Worm (Caenorhabditis elegans): ENCODE measurements around the gene F26F2.8.
A peak's percentile ranks its signal among the peaks of the same experiment; 100 is the strongest.

The F26F2.8 gene

ce11 chrV:20580511-20581040, 1.2 kb downstream of the F26F2.8 start, which contains the start of gene F26F2.7 (continued):
- TF ChIP-seq dpl-1 (GFP tag; optimal IDR thresholded peaks at IDR 0.05), result peak; percentile 65 to 81 (median 79)
- peak; percentile 66; the same call in 1 of the 2 replicates for TF ChIP-seq grh-1 (GFP tag; IDR thresholded peaks at IDR 0.05)
- no peak for TF ChIP-seq nhr-84 (tag; optimal IDR thresholded peaks at IDR 0.05)
- TF ChIP-seq fkh-10 (GFP tag; optimal IDR thresholded peaks at IDR 0.05), result peak; percentile 17
- TF ChIP-seq alr-1 (tag; optimal IDR thresholded peaks at IDR 0.05; ENCODE audit: borderline replicate concordance), result no peak
- no peak for TF ChIP-seq nhr-77 (tag; optimal IDR thresholded peaks at IDR 0.05)
- no peak for TF ChIP-seq nhr-76 (tag; optimal IDR thresholded peaks at IDR 0.05)
- TF ChIP-seq lin-39 (tag; optimal IDR thresholded peaks at IDR 0.05), result peak; percentile 80
- peak; percentile 45; the same call in 1 of the 2 replicates for TF ChIP-seq mab-9 (GFP tag; IDR thresholded peaks at IDR 0.05)
- TF ChIP-seq ets-5 (GFP tag; IDR thresholded peaks at IDR 0.05), result no peak
- peak in 1 of 2 experiments; percentile 88 for TF ChIP-seq mdl-1 (tag; optimal IDR thresholded peaks at IDR 0.05)
- TF ChIP-seq dsc-1 (tag; optimal IDR thresholded peaks at IDR 0.05), result peak; percentile 93
- peak; percentile 89 to 91 for TF ChIP-seq lsy-2 (tag; optimal IDR thresholded peaks at IDR 0.05)
- TF ChIP-seq ceh-63 (GFP tag; optimal IDR thresholded peaks at IDR 0.05), result no peak
- TF ChIP-seq elt-3 (tag; optimal IDR thresholded peaks at IDR 0.05), result peak in 2 of 6 experiments; percentile 33 to 66
- peak; percentile 86 for TF ChIP-seq unc-130 (tag; optimal IDR thresholded peaks at IDR 0.05)
- peak in 1 of 2 experiments; percentile 67 for TF ChIP-seq ztf-11 (tag; optimal IDR thresholded peaks at IDR 0.05)
- TF ChIP-seq C34B4.2 (tag; optimal IDR thresholded peaks at IDR 0.05), result no peak
- no peak for TF ChIP-seq hlh-17 (GFP tag; optimal IDR thresholded peaks at IDR 0.05; ENCODE audit: borderline replicate concordance)
- peak; percentile 88 for TF ChIP-seq irx-1 (tag; optimal IDR thresholded peaks at IDR 0.05)
- peak; percentile 82 for TF ChIP-seq C16A3.4 (tag; optimal IDR thresholded peaks at IDR 0.05)
- TF ChIP-seq lin-14 (GFP tag; optimal IDR thresholded peaks at IDR 0.05), result peak; percentile 92
- TF ChIP-seq isw-1 (GFP tag; IDR thresholded peaks at IDR 0.05), result peak; percentile 65
- TF ChIP-seq lin-13 (GFP tag; optimal IDR thresholded peaks at IDR 0.05), result peak; percentile 80
- peak; percentile 46 for TF ChIP-seq efl-3 (GFP tag; optimal IDR thresholded peaks at IDR 0.05)
- TF ChIP-seq egl-27 (tag; optimal IDR thresholded peaks at IDR 0.05), result no peak
- peak; percentile 76 to 84 for TF ChIP-seq lin-35 (GFP tag; optimal IDR thresholded peaks at IDR 0.05)
- TF ChIP-seq elt-2 (tag; optimal IDR thresholded peaks at IDR 0.05), result peak; percentile 81
- peak; percentile 40 for TF ChIP-seq jun-1 (tag; optimal IDR thresholded peaks at IDR 0.05)
- peak; percentile 11 for TF ChIP-seq blmp-1 (tag; optimal IDR thresholded peaks at IDR 0.05)
- TF ChIP-seq F16B12.6 (tag; optimal IDR thresholded peaks at IDR 0.05), result peak; percentile 53

DNA sequence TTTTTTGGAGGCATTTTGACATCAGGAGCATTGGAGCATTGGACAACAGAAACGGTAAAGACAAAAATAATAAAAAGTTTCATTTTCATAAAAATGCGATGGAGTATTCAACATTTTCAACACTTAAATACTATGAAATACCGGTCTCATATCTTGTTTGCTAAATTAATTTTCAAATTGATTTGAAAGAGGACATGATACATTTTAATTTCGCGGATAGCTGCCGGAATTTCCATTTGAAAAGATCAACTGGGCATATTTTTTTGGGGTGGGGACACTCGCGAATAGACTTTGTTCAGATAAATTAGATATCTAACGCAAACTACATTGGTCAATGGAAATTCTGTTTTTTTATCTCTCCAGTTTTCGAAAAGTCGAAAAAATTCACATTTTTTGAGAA, 15.4 kb downstream of the F26F2.8 start, which contains the start of gene F26F2.10:
Gene F26F2.10, minus strand, starts transcription at position 101 of the 400 bp plus-strand sequence.
- no peak for TF ChIP-seq C04F5.9 (tag; optimal IDR thresholded peaks at IDR 0.05)
- no peak for TF ChIP-seq nhr-77 (tag; optimal IDR thresholded peaks at IDR 0.05)
- TF ChIP-seq ztf-4 (tag; optimal IDR thresholded peaks at IDR 0.05), result no peak
- no peak for TF ChIP-seq isw-1 (GFP tag; IDR thresholded peaks at IDR 0.05)
- no peak for TF ChIP-seq mdl-1 (tag; optimal IDR thresholded peaks at IDR 0.05)
- no peak for TF ChIP-seq ceh-63 (GFP tag; optimal IDR thresholded peaks at IDR 0.05)
- TF ChIP-seq C34B4.2 (tag; optimal IDR thresholded peaks at IDR 0.05), result no peak
- TF ChIP-seq C16A3.4 (tag; optimal IDR thresholded peaks at IDR 0.05), result no peak
- no peak for TF ChIP-seq nhr-76 (tag; optimal IDR thresholded peaks at IDR 0.05)

ce11 chrV:20595653-20596052, 16.3 kb downstream of the F26F2.8 start, which contains the start of gene F26F2.11:
F26F2.11 (minus strand) TSS chrV:20595753.
- TF ChIP-seq fkh-8 (tag; optimal IDR thresholded peaks at IDR 0.05) (no peak), unc-98 (GFP tag; IDR thresholded peaks at IDR 0.05) (no peak), fkh-10 (GFP tag; optimal IDR thresholded peaks at IDR 0.05) (no peak), nhr-20 (tag; optimal IDR thresholded peaks at IDR 0.05) (no peak), lin-39 (tag; optimal IDR thresholded peaks at IDR 0.05) (no peak), nhr-90 (tag; optimal IDR thresholded peaks at IDR 0.05; ENCODE audit: poor library complexity) (no peak), lsy-2 (tag; optimal IDR thresholded peaks at IDR 0.05) (no peak), fkh-4 (tag; optimal IDR thresholded peaks at IDR 0.05; ENCODE audit: borderline replicate concordance) (no peak), nhr-76 (tag; optimal IDR thresholded peaks at IDR 0.05) (no peak), zag-1 (tag; optimal IDR thresholded peaks at IDR 0.05) (no peak), lin-35 (GFP tag; optimal IDR thresholded peaks at IDR 0.05) (no peak), lin-15B (tag; optimal IDR thresholded peaks at IDR 0.05) (no peak), mab-9 (GFP tag; IDR thresholded peaks at IDR 0.05) (no peak), vab-15 (tag; optimal IDR thresholded peaks at IDR 0.05) (no peak), nhr-11 (tag; optimal IDR thresholded peaks at IDR 0.05) (no peak), isw-1 (GFP tag; IDR thresholded peaks at IDR 0.05) (no peak)
